Worm (Caenorhabditis elegans) whole organism, young adult: Measurements from ENCODE around the gene pro-3.

Source experiments
- D2030.7 ChIP-seq: fragments of 200-800 bp; sonication (Bioruptor generic); IDR thresholded peaks from 2 replicates; pipeline ENCODE4 v1.3.6; 2022; ENCODE audit warnings: missing genetic modification reagents, missing genetic modification characterization, missing compliant biosample characterization
- F49E8.2 ChIP-seq: sonication (generic microtip); optimal IDR thresholded peaks from 3 replicates; lab custom pipeline; 2017; ENCODE audit warnings: missing genetic modification characterization, mild to moderate bottlenecking, missing compliant biosample characterization, antibody characterized with exemption, moderate library complexity; ENCODE audit not compliant: insufficient read depth
- F57A8.1 ChIP-seq: fragments of 200-800 bp; sonication (Bioruptor generic); optimal IDR thresholded peaks from 2 replicates; lab custom pipeline; 2018; ENCODE audit warnings: mild to moderate bottlenecking, missing genetic modification characterization, moderate library complexity, missing compliant biosample characterization
- T26A5.8 ChIP-seq: sonication (generic microtip); optimal IDR thresholded peaks from 2 replicates; lab custom pipeline; 2016; ENCODE audit warnings: missing genetic modification characterization, missing compliant biosample characterization
- attf-6 ChIP-seq: fragments of 200-800 bp; sonication (Bioruptor generic); IDR thresholded peaks from 2 replicates; pipeline ENCODE4 v1.3.6; 2022; ENCODE audit warnings: missing genetic modification reagents, missing genetic modification characterization, missing compliant biosample characterization
- bed-1 ChIP-seq: fragments of 200-800 bp; sonication (Bioruptor generic); IDR thresholded peaks from 2 replicates; pipeline ENCODE4 v1.3.6; 2022; ENCODE audit warnings: missing genetic modification reagents, missing genetic modification characterization, missing compliant biosample characterization
- ceh-40 ChIP-seq: fragments of 200-800 bp; sonication (Bioruptor generic); IDR thresholded peaks from 2 replicates; pipeline ENCODE4 v1.3.6; 2022; ENCODE audit warnings: missing genetic modification characterization, missing compliant biosample characterization
- ceh-58 ChIP-seq: fragments of 200-800 bp; sonication (Bioruptor generic); IDR thresholded peaks from 2 replicates; pipeline ENCODE4 v1.3.6; 2022; ENCODE audit warnings: missing genetic modification characterization, missing compliant biosample characterization
- ceh-79 ChIP-seq: sonication (generic microtip); optimal IDR thresholded peaks from 2 replicates; lab custom pipeline; 2017; ENCODE audit warnings: mild to moderate bottlenecking, missing genetic modification characterization, missing compliant biosample characterization
- chd-7 ChIP-seq: sonication (generic microtip); optimal IDR thresholded peaks from 2 replicates; lab custom pipeline; 2016; ENCODE audit warnings: mild to moderate bottlenecking, missing genetic modification characterization, moderate library complexity, missing compliant biosample characterization
- die-1 ChIP-seq: sonication (generic microtip); optimal IDR thresholded peaks from 2 replicates; lab custom pipeline; 2016; ENCODE audit warnings: missing genotype, mild to moderate bottlenecking, missing genetic modification characterization, missing compliant biosample characterization
- dox-1 ChIP-seq: fragments of 200-800 bp; sonication (Bioruptor generic); IDR thresholded peaks from 2 replicates; pipeline ENCODE4 v1.3.6; 2022; ENCODE audit warnings: missing genetic modification reagents, missing genetic modification characterization, missing compliant biosample characterization
- ets-4 ChIP-seq: fragments of 200-800 bp; sonication (Bioruptor generic); optimal IDR thresholded peaks from 2 replicates; lab custom pipeline; 2018; ENCODE audit warnings: mild to moderate bottlenecking, missing genetic modification characterization, missing compliant biosample characterization
- him-1 ChIP-seq: sonication (generic microtip); optimal IDR thresholded peaks from 2 replicates; lab custom pipeline; 2016; ENCODE audit warnings: missing genotype, missing genetic modification reagents, missing genetic modification characterization, missing compliant biosample characterization
- hlh-26 ChIP-seq: fragments of 200-800 bp; sonication (Bioruptor generic); conservative IDR thresholded peaks from 2 replicates; pipeline ENCODE4 v1.3.6; 2022; ENCODE audit warnings: missing genetic modification reagents, missing genetic modification characterization, missing compliant biosample characterization
- hrde-1 ChIP-seq: sonication (generic microtip); optimal IDR thresholded peaks from 2 replicates; lab custom pipeline; 2016; ENCODE audit warnings: missing genetic modification characterization, mild to moderate bottlenecking, missing compliant biosample characterization, moderate library complexity, missing genotype, missing genetic modification reagents, borderline replicate concordance
- let-526 ChIP-seq: fragments of 200-800 bp; sonication (Bioruptor generic); IDR thresholded peaks from 2 replicates; pipeline ENCODE4 v1.3.6; 2022; ENCODE audit warnings: missing genetic modification reagents, missing genetic modification characterization, missing compliant biosample characterization
- lin-35 ChIP-seq, 3 experiments: fragments of 150-350 bp in 2 of 3; sonication (generic microtip) in 1 of 3; optimal IDR thresholded peaks; 2 replicates each; lab custom pipeline; 2014 to 2018; ENCODE audit warnings: missing biosample characterization in 3 of 3, missing genetic modification characterization in 3 of 3, missing genetic modification reagents in 3 of 3
- lin-54 ChIP-seq: fragments of 200-800 bp; sonication (Bioruptor generic); optimal IDR thresholded peaks from 2 replicates; lab custom pipeline; 2018; ENCODE audit warnings: mild to moderate bottlenecking, missing genetic modification characterization, missing compliant biosample characterization
- lsl-1 ChIP-seq: fragments of 200-800 bp; sonication (Bioruptor generic); optimal IDR thresholded peaks from 2 replicates; lab custom pipeline; 2018; ENCODE audit warnings: mild to moderate bottlenecking, missing genetic modification characterization, moderate library complexity, missing compliant biosample characterization
- madf-6 ChIP-seq: fragments of 200-800 bp; sonication (Bioruptor generic); IDR thresholded peaks from 2 replicates; pipeline ENCODE4 v1.3.6; 2022; ENCODE audit warnings: missing genetic modification reagents, missing genetic modification characterization, missing compliant biosample characterization
- madf-8 ChIP-seq: fragments of 200-800 bp; sonication (Bioruptor generic); conservative IDR thresholded peaks from 2 replicates; pipeline ENCODE4 v1.3.6; 2022; ENCODE audit warnings: missing genetic modification reagents, missing genetic modification characterization, missing compliant biosample characterization
- mxl-1 ChIP-seq: sonication (generic microtip); optimal IDR thresholded peaks from 2 replicates; lab custom pipeline; 2016; ENCODE audit warnings: missing genetic modification characterization, missing compliant biosample characterization
- nfya-1 ChIP-seq: sonication (generic microtip); optimal IDR thresholded peaks from 2 replicates; lab custom pipeline; 2017; ENCODE audit warnings: antibody characterized with exemption, missing compliant biosample characterization, missing genetic modification characterization, borderline replicate concordance; ENCODE audit not compliant: insufficient read depth
- nhr-90 ChIP-seq: sonication (generic microtip); optimal IDR thresholded peaks from 2 replicates; lab custom pipeline; 2016; ENCODE audit warnings: missing genotype, mild to moderate bottlenecking, missing genetic modification characterization, missing compliant biosample characterization
- rec-8 ChIP-seq, 2 experiments: sonication (generic microtip); optimal IDR thresholded peaks; 2 replicates each; lab custom pipeline; 2016; ENCODE audit warnings: mild to moderate bottlenecking in 2 of 2, missing genetic modification characterization in 2 of 2, missing genetic modification reagents in 2 of 2, missing genotype in 2 of 2, missing biosample characterization in 1 of 2, missing compliant biosample characterization in 1 of 2, moderate library complexity in 1 of 2
- repo-1 ChIP-seq: sonication (generic microtip); optimal IDR thresholded peaks from 2 replicates; lab custom pipeline; 2017; ENCODE audit warnings: mild to moderate bottlenecking, missing genetic modification characterization, missing compliant biosample characterization
- rpc-1 ChIP-seq, 2 experiments: fragments of 150-350 bp in 1 of 2; sonication (generic microtip) in 1 of 2; optimal IDR thresholded peaks; 2 replicates each; lab custom pipeline; 2014 to 2018; ENCODE audit warnings: missing biosample characterization in 1 of 2, missing genetic modification characterization in 1 of 2, missing genetic modification reagents in 1 of 2, missing genotype in 1 of 2
- snpc-1.1 ChIP-seq: sonication (generic microtip); optimal IDR thresholded peaks from 2 replicates; lab custom pipeline; 2017; ENCODE audit warnings: missing genetic modification characterization, mild to moderate bottlenecking, missing compliant biosample characterization, antibody characterized with exemption, moderate library complexity, missing genotype, missing genetic modification reagents; ENCODE audit not compliant: insufficient read depth
- snpc-3.4 ChIP-seq: sonication (generic microtip); optimal IDR thresholded peaks from 2 replicates; lab custom pipeline; 2017; ENCODE audit warnings: missing genetic modification characterization, mild to moderate bottlenecking, missing compliant biosample characterization, antibody characterized with exemption, moderate library complexity, missing genotype, missing genetic modification reagents
- tbx-9 ChIP-seq: sonication (generic microtip); optimal IDR thresholded peaks from 2 replicates; lab custom pipeline; 2016; ENCODE audit warnings: borderline replicate concordance, missing genetic modification characterization, inconsistent platforms, missing compliant biosample characterization
- unc-130 ChIP-seq: sonication (generic microtip); optimal IDR thresholded peaks from 2 replicates; lab custom pipeline; 2016; ENCODE audit warnings: missing genetic modification reagents, missing genetic modification characterization, missing compliant biosample characterization
- unc-62 ChIP-seq: fragments of 150-350 bp; optimal IDR thresholded peaks from 2 replicates; lab custom pipeline; 2014; ENCODE audit warnings: missing biosample characterization, missing genetic modification reagents, missing genetic modification characterization
- xnd-1 ChIP-seq: sonication (generic microtip); optimal IDR thresholded peaks from 2 replicates; lab custom pipeline; 2016; ENCODE audit warnings: missing genotype, missing genetic modification reagents, missing genetic modification characterization, missing compliant biosample characterization
- zfh-2 ChIP-seq: fragments of 200-800 bp; sonication (Bioruptor generic); conservative IDR thresholded peaks from 2 replicates; pipeline ENCODE4 v1.3.6; 2022; ENCODE audit warnings: missing genetic modification reagents, missing genetic modification characterization, missing compliant biosample characterization
- zim-3 ChIP-seq: sonication (generic microtip); optimal IDR thresholded peaks from 2 replicates; lab custom pipeline; 2017; ENCODE audit warnings: mild to moderate bottlenecking, missing genetic modification characterization, moderate library complexity, missing compliant biosample characterization
- ztf-18 ChIP-seq: sonication (generic microtip); optimal IDR thresholded peaks from 2 replicates; lab custom pipeline; 2016; ENCODE audit warnings: missing genotype, mild to moderate bottlenecking, missing genetic modification characterization, missing compliant biosample characterization
- ztf-25 ChIP-seq: fragments of 200-800 bp; sonication (Bioruptor generic); IDR thresholded peaks from 2 replicates; pipeline ENCODE4 v1.3.6; 2022; ENCODE audit warnings: missing genetic modification reagents, missing genetic modification characterization, missing compliant biosample characterization
- ztf-3 ChIP-seq: fragments of 200-800 bp; sonication (Bioruptor generic); optimal IDR thresholded peaks from 2 replicates; lab custom pipeline; 2018; ENCODE audit warnings: mild to moderate bottlenecking, missing genetic modification characterization, missing compliant biosample characterization
- ztf-6 ChIP-seq: fragments of 200-800 bp; sonication (Bioruptor generic); IDR thresholded peaks from 2 replicates; pipeline ENCODE4 v1.3.6; 2022; ENCODE audit warnings: missing genetic modification reagents, missing genetic modification characterization, missing compliant biosample characterization

The pro-3 gene

DNA sequence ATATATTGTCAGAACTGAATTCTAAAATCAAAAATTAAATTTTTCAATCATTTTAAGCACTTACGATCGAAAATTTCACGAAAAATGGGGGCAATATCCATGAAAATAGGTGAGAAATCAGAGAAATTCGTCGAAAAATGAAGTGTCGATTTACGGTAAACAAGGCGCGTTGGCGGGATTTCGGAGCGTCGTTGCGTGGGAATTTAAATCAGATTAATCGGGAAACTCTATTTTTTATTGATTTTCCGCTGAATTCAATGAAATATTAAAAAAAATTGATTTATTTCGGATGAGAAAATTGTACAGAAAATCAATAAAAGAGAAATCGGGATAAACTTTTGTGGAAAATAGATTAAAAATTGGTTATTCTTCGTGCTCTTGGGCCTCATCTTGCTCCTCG lies 1.0 kb upstream of the pro-3 start, which contains the start of gene Y39B6A.13 (continued):
- TF ChIP-seq tbx-9 (tag; lab: Kevin White, UChicago): no peak
- no peak for TF ChIP-seq rpc-1 (optimal IDR thresholded peaks at IDR 0.05; lab: Kevin White, UChicago)
- no peak for TF ChIP-seq rpc-1 (tag; optimal IDR thresholded peaks at IDR 0.05; lab: Kevin White, UChicago)
- TF ChIP-seq lsl-1: peak; percentile 18
- TF ChIP-seq unc-130 (GFP tag; lab: Kevin White, UChicago): no peak
- TF ChIP-seq ztf-3: no peak
- TF ChIP-seq chd-7 (tag; lab: Kevin White, UChicago): no peak
- no peak for TF ChIP-seq rec-8 (tag; optimal IDR thresholded peaks at IDR 0.05; lab: Kevin White, UChicago)
- no peak for TF ChIP-seq him-1 (tag; lab: Kevin White, UChicago)
- no peak for TF ChIP-seq F57A8.1 (GFP tag; lab: Kevin White, UChicago)
- no peak for TF ChIP-seq die-1 (tag; lab: Kevin White, UChicago)
- TF ChIP-seq snpc-1.1 (tag; lab: Kevin White, UChicago): no peak
- TF ChIP-seq unc-62 (GFP tag; lab: Kevin White, UChicago): no peak
- TF ChIP-seq ztf-6 (GFP tag; lab: Robert Waterston, UW): no peak
- no peak for TF ChIP-seq snpc-3.4
- peak in 1 of 3 experiments; percentile 56 for TF ChIP-seq lin-35 (GFP tag; optimal IDR thresholded peaks at IDR 0.05; lab: Kevin White, UChicago)
- no peak for TF ChIP-seq nfya-1 (tag; lab: Kevin White, UChicago)
- TF ChIP-seq madf-8 (GFP tag; lab: Robert Waterston, UW): no peak
- no peak for TF ChIP-seq T26A5.8 (tag; lab: Kevin White, UChicago)
- TF ChIP-seq madf-6 (GFP tag; lab: Robert Waterston, UW): peak; percentile 30; the same call in 1 of the 2 replicates
- no peak for TF ChIP-seq ceh-79 (tag; lab: Kevin White, UChicago)
- TF ChIP-seq attf-6 (GFP tag; lab: Robert Waterston, UW): no peak
- TF ChIP-seq xnd-1 (tag; lab: Kevin White, UChicago): no peak
- no peak for TF ChIP-seq zfh-2 (GFP tag; lab: Robert Waterston, UW)
- no peak for TF ChIP-seq bed-1
- no peak for TF ChIP-seq hrde-1 (tag; lab: Kevin White, UChicago)
- TF ChIP-seq ets-4 (GFP tag; lab: Kevin White, UChicago): no peak
- peak; percentile 63 for TF ChIP-seq lin-54 (GFP tag; lab: Kevin White, UChicago)
- TF ChIP-seq F49E8.2: no peak
- TF ChIP-seq ceh-58 (GFP tag; lab: Robert Waterston, UW): no peak
- no peak for TF ChIP-seq zim-3 (tag; lab: Kevin White, UChicago)
- no peak for TF ChIP-seq hlh-26 (GFP tag; lab: Robert Waterston, UW)
- no peak for TF ChIP-seq mxl-1 (tag; lab: Kevin White, UChicago)
- TF ChIP-seq nhr-90 (tag; lab: Kevin White, UChicago): no peak
- no peak for TF ChIP-seq repo-1 (tag; lab: Kevin White, UChicago)
- TF ChIP-seq ztf-18: no peak
- no peak for TF ChIP-seq let-526 (GFP tag; lab: Robert Waterston, UW)
- TF ChIP-seq D2030.7 (GFP tag; lab: Robert Waterston, UW): peak; percentile 19; the same call in 1 of the 2 replicates
- TF ChIP-seq ztf-25 (GFP tag; lab: Robert Waterston, UW): no peak
- TF ChIP-seq dox-1: no peak
- TF ChIP-seq ceh-40 (GFP tag; lab: Robert Waterston, UW): no peak
